Fruit fly (Drosophila melanogaster) whole organism, embryonic: Measurements from ENCODE around the gene CG14439.

Experiments used
- Atf3 ChIP-seq: fragments of 200-800 bp; sonication (Bioruptor generic); optimal IDR thresholded peaks from 3 replicates; lab custom pipeline; 2016; ENCODE audit warnings: missing biosample characterization, missing genetic modification characterization
- Bdp1 ChIP-seq: fragments of 200-800 bp; sonication (Bioruptor generic); optimal IDR thresholded peaks from 3 replicates; lab custom pipeline; 2016; ENCODE audit warnings: missing biosample characterization, missing genetic modification characterization
- CG11560 ChIP-seq: fragments of 200-800 bp; sonication (Bioruptor generic); IDR thresholded peaks from 3 replicates; pipeline ENCODE4 v1.3.6; 2022; ENCODE audit warnings: missing biosample characterization, missing genetic modification characterization
- CG12155 ChIP-seq: fragments of 200-800 bp; sonication (Bioruptor generic); optimal IDR thresholded peaks from 3 replicates; lab custom pipeline; 2016; ENCODE audit warnings: missing biosample characterization, missing genetic modification characterization
- CG1233 ChIP-seq: fragments of 200-800 bp; sonication (Bioruptor generic); optimal IDR thresholded peaks from 4 replicates; lab custom pipeline; 2018; ENCODE audit warnings: missing biosample characterization, mild to moderate bottlenecking, missing genetic modification characterization
- CG13287 ChIP-seq: fragments of 200-800 bp; sonication (Bioruptor generic); IDR thresholded peaks from 2 replicates; pipeline ENCODE4 v1.3.6; 2022; ENCODE audit warnings: missing biosample characterization, missing genetic modification characterization; ENCODE audit not compliant: partially characterized antibody
- CG13894 ChIP-seq: fragments of 200-800 bp; sonication (Bioruptor generic); optimal IDR thresholded peaks from 3 replicates; lab custom pipeline; 2018; ENCODE audit warnings: missing biosample characterization, mild to moderate bottlenecking, missing genetic modification characterization, moderate library complexity
- CG17361 ChIP-seq: fragments of 200-800 bp; sonication (Bioruptor generic); IDR thresholded peaks from 3 replicates; pipeline ENCODE4 v1.3.6; 2022; ENCODE audit warnings: missing biosample characterization, missing genetic modification characterization
- CG2678 ChIP-seq: fragments of 200-800 bp; sonication (Bioruptor generic); optimal IDR thresholded peaks from 3 replicates; lab custom pipeline; 2019; ENCODE audit warnings: missing biosample characterization, mild to moderate bottlenecking, missing genetic modification characterization, moderate library complexity
- CG32767 ChIP-seq: fragments of 200-800 bp; sonication (Bioruptor generic); IDR thresholded peaks from 2 replicates; pipeline ENCODE4 v1.3.6; 2022; ENCODE audit warnings: missing biosample characterization, missing genetic modification characterization
- CG34224 ChIP-seq: fragments of 200-800 bp; sonication (Bioruptor generic); IDR thresholded peaks from 3 replicates; pipeline ENCODE4 v1.3.6; 2022; ENCODE audit warnings: missing biosample characterization, missing genetic modification characterization; ENCODE audit not compliant: partially characterized antibody
- CG6254 ChIP-seq: fragments of 200-800 bp; sonication (Bioruptor generic); optimal IDR thresholded peaks from 3 replicates; lab custom pipeline; 2017; ENCODE audit warnings: mild to moderate bottlenecking, missing biosample characterization, missing genetic modification reagents, missing genetic modification characterization
- CG6654 ChIP-seq: fragments of 200-800 bp; sonication (Bioruptor generic); optimal IDR thresholded peaks from 2 replicates; lab custom pipeline; 2017; ENCODE audit warnings: missing biosample characterization, mild to moderate bottlenecking, missing genetic modification characterization
- CG6683 ChIP-seq: fragments of 200-800 bp; sonication (Bioruptor generic); optimal IDR thresholded peaks from 2 replicates; lab custom pipeline; 2017; ENCODE audit warnings: missing biosample characterization, mild to moderate bottlenecking, missing genetic modification characterization, missing genetic modification reagents
- CG7556 ChIP-seq: fragments of 200-800 bp; sonication (Bioruptor generic); optimal IDR thresholded peaks from 2 replicates; lab custom pipeline; 2017; ENCODE audit warnings: missing biosample characterization, mild to moderate bottlenecking, missing genetic modification characterization
- CG8944 ChIP-seq: fragments of 200-800 bp; sonication (Bioruptor generic); optimal IDR thresholded peaks from 3 replicates; lab custom pipeline; 2016; ENCODE audit warnings: missing biosample characterization, missing genetic modification characterization
- CG9797 ChIP-seq: fragments of 200-800 bp; sonication (Bioruptor generic); optimal IDR thresholded peaks from 3 replicates; lab custom pipeline; 2018; ENCODE audit warnings: missing biosample characterization, mild to moderate bottlenecking, missing genetic modification characterization
- CTCF ChIP-seq: fragments of 200-800 bp; sonication (Bioruptor generic); optimal IDR thresholded peaks from 2 replicates; lab custom pipeline; 2017; ENCODE audit warnings: missing biosample characterization, mild to moderate bottlenecking, missing genetic modification characterization, moderate library complexity
- Dfd ChIP-seq, 2 experiments: fragments of >200 bp; optimal IDR thresholded peaks; 2 replicates each; lab custom pipeline; 2017; ENCODE audit warnings: missing biosample characterization in 2 of 2, missing genetic modification characterization in 2 of 2
- Dip3 ChIP-seq: fragments of 200-800 bp; sonication (Bioruptor generic); optimal IDR thresholded peaks from 3 replicates; lab custom pipeline; 2016; ENCODE audit warnings: missing biosample characterization, missing genetic modification characterization
- Dp ChIP-seq: fragments of 200-800 bp; sonication (Bioruptor generic); optimal IDR thresholded peaks from 2 replicates; lab custom pipeline; 2018; ENCODE audit warnings: missing biosample characterization, mild to moderate bottlenecking, missing genetic modification characterization, moderate library complexity
- Fer1 ChIP-seq: fragments of 200-800 bp; sonication (Bioruptor generic); optimal IDR thresholded peaks from 2 replicates; lab custom pipeline; 2017; ENCODE audit warnings: missing biosample characterization, mild to moderate bottlenecking, missing genetic modification characterization
- HLH3B ChIP-seq: fragments of 200-800 bp; sonication (Bioruptor generic); IDR thresholded peaks from 2 replicates; pipeline ENCODE4 v1.3.6; 2022; ENCODE audit warnings: missing biosample characterization, missing genetic modification characterization
- Hmr ChIP-seq: fragments of 200-800 bp; sonication (Bioruptor generic); optimal IDR thresholded peaks from 3 replicates; lab custom pipeline; 2017; ENCODE audit warnings: mild to moderate bottlenecking, missing biosample characterization, missing genetic modification reagents, missing genetic modification characterization
- Hr78 ChIP-seq, 2 experiments: fragments of 200-800 bp in 1 of 2; fragments of >200 bp in 1 of 2; sonication (Bioruptor generic) in 1 of 2; optimal IDR thresholded peaks; 2 replicates each; lab custom pipeline; 2017 to 2019; ENCODE audit warnings: missing biosample characterization in 2 of 2, missing genetic modification characterization in 2 of 2, mild to moderate bottlenecking in 1 of 2, moderate library complexity in 1 of 2
- Max ChIP-seq: fragments of 200-800 bp; sonication (Bioruptor generic); optimal IDR thresholded peaks from 2 replicates; lab custom pipeline; 2016; ENCODE audit warnings: missing biosample characterization, mild to moderate bottlenecking, missing genetic modification characterization
- Oaz ChIP-seq: fragments of 200-800 bp; sonication (Bioruptor generic); IDR thresholded peaks from 2 replicates; pipeline ENCODE4 v1.3.6; 2022; ENCODE audit warnings: missing biosample characterization, missing genetic modification characterization
- Optix ChIP-seq: fragments of 200-800 bp; sonication (Bioruptor generic); IDR thresholded peaks from 3 replicates; pipeline ENCODE4 v1.3.6; 2022; ENCODE audit warnings: missing biosample characterization, missing genetic modification characterization
- Pdp1 ChIP-seq, 2 experiments: fragments of 200-800 bp; sonication (Bioruptor generic); optimal IDR thresholded peaks; 3 replicates each; lab custom pipeline; 2016; ENCODE audit warnings: missing biosample characterization in 2 of 2, missing genetic modification characterization in 2 of 2, mild to moderate bottlenecking in 1 of 2, moderate library complexity in 1 of 2
- Poxn ChIP-seq: fragments of 200-800 bp; sonication (Bioruptor generic); IDR thresholded peaks from 2 replicates; pipeline ENCODE4 v1.3.6; 2022; ENCODE audit warnings: missing biosample characterization, missing genetic modification characterization
- Xrp1 ChIP-seq: fragments of 200-800 bp; sonication (Bioruptor generic); IDR thresholded peaks from 2 replicates; pipeline ENCODE4 v1.3.6; 2022; ENCODE audit warnings: missing biosample characterization, missing genetic modification characterization
- disco-r ChIP-seq: fragments of 200-800 bp; sonication (Bioruptor generic); optimal IDR thresholded peaks from 2 replicates; lab custom pipeline; 2016; ENCODE audit warnings: missing biosample characterization, missing genetic modification characterization
- dmrt99B ChIP-seq: fragments of 200-800 bp; sonication (Bioruptor generic); optimal IDR thresholded peaks from 2 replicates; lab custom pipeline; 2018; ENCODE audit warnings: missing biosample characterization, mild to moderate bottlenecking, missing genetic modification characterization, moderate library complexity
- fd64A ChIP-seq: fragments of 200-800 bp; sonication (Bioruptor generic); optimal IDR thresholded peaks from 3 replicates; lab custom pipeline; 2018; ENCODE audit warnings: missing biosample characterization, mild to moderate bottlenecking, missing genetic modification characterization
- gfzf ChIP-seq: fragments of 200-800 bp; sonication (Bioruptor generic); optimal IDR thresholded peaks from 2 replicates; lab custom pipeline; 2016; ENCODE audit warnings: missing biosample characterization, mild to moderate bottlenecking, missing genetic modification characterization, moderate library complexity
- kay ChIP-seq: fragments of 200-800 bp; sonication (Bioruptor generic); optimal IDR thresholded peaks from 2 replicates; lab custom pipeline; 2016; ENCODE audit warnings: missing biosample characterization, missing genetic modification characterization
- lab ChIP-seq: fragments of 200-800 bp; sonication (Bioruptor generic); optimal IDR thresholded peaks from 3 replicates; lab custom pipeline; 2017; ENCODE audit warnings: missing biosample characterization, missing genetic modification characterization, mild to moderate bottlenecking, moderate library complexity, missing genetic modification reagents
- maf-S ChIP-seq: fragments of 200-800 bp; sonication (Bioruptor generic); optimal IDR thresholded peaks from 2 replicates; lab custom pipeline; 2016; ENCODE audit warnings: missing biosample characterization, missing genetic modification characterization
- mirr ChIP-seq: fragments of 200-800 bp; sonication (Bioruptor generic); optimal IDR thresholded peaks from 3 replicates; lab custom pipeline; 2018; ENCODE audit warnings: missing biosample characterization, mild to moderate bottlenecking, missing genetic modification characterization
- nau ChIP-seq: fragments of 200-800 bp; sonication (Bioruptor generic); optimal IDR thresholded peaks from 3 replicates; lab custom pipeline; 2017; ENCODE audit warnings: missing biosample characterization, mild to moderate bottlenecking, missing genetic modification characterization, missing genetic modification reagents
- nom ChIP-seq: fragments of 200-800 bp; sonication (Bioruptor generic); optimal IDR thresholded peaks from 2 replicates; lab custom pipeline; 2017; ENCODE audit warnings: missing biosample characterization, missing genetic modification characterization, mild to moderate bottlenecking, moderate library complexity, missing genetic modification reagents
- repo ChIP-seq: fragments of 200-800 bp; sonication (Bioruptor generic); optimal IDR thresholded peaks from 2 replicates; lab custom pipeline; 2016; ENCODE audit warnings: missing biosample characterization, missing genetic modification characterization
- slou ChIP-seq: fragments of 200-800 bp; sonication (Bioruptor generic); optimal IDR thresholded peaks from 3 replicates; lab custom pipeline; 2016; ENCODE audit warnings: missing biosample characterization, missing genetic modification characterization
- sr ChIP-seq: fragments of 200-800 bp; sonication (Bioruptor generic); IDR thresholded peaks from 3 replicates; pipeline ENCODE4 v1.3.6; 2022; ENCODE audit warnings: missing biosample characterization, missing genetic modification characterization
- tna ChIP-seq: fragments of 200-800 bp; sonication (Bioruptor generic); IDR thresholded peaks from 2 replicates; pipeline ENCODE4 v1.3.6; 2022; ENCODE audit warnings: missing biosample characterization, missing genetic modification characterization; ENCODE audit not compliant: partially characterized antibody
- unc-4 ChIP-seq: fragments of 200-800 bp; sonication (Bioruptor generic); IDR thresholded peaks from 2 replicates; pipeline ENCODE4 v1.3.6; 2022; ENCODE audit warnings: missing biosample characterization, missing genetic modification characterization; ENCODE audit not compliant: partially characterized antibody
- vfl ChIP-seq: fragments of 200-800 bp; sonication (Bioruptor generic); optimal IDR thresholded peaks from 2 replicates; lab custom pipeline; 2016; ENCODE audit warnings: missing biosample characterization, missing genetic modification characterization
- vnd ChIP-seq: fragments of 200-800 bp; sonication (Bioruptor generic); IDR thresholded peaks from 3 replicates; pipeline ENCODE4 v1.3.6; 2022; ENCODE audit warnings: missing biosample characterization, missing genetic modification characterization; ENCODE audit not compliant: partially characterized antibody
- wor ChIP-seq: fragments of 200-800 bp; sonication (Bioruptor generic); IDR thresholded peaks from 2 replicates; pipeline ENCODE4 v1.3.6; 2022; ENCODE audit warnings: missing biosample characterization, missing genetic modification characterization
- zen ChIP-seq: fragments of 200-800 bp; sonication (Bioruptor generic); optimal IDR thresholded peaks from 3 replicates; lab custom pipeline; 2018; ENCODE audit warnings: missing biosample characterization, mild to moderate bottlenecking, missing genetic modification characterization, moderate library complexity

CG14439 gene

dm6 chrX:6698248-6698812 is 49.0 kb upstream of the CG14439 start, which contains the start of gene CG14440 (continued):
- no peak for TF ChIP-seq dmrt99B (tag; lab: Kevin White, UChicago)
- no peak for TF ChIP-seq wor (GFP tag; lab: Robert Waterston, UW)
- TF ChIP-seq Poxn: no peak
- peak; percentile 71 for TF ChIP-seq gfzf
- TF ChIP-seq CG6254 (GFP tag; lab: Kevin White, UChicago): no peak
- no peak for TF ChIP-seq kay (GFP tag; lab: Kevin White, UChicago)
- 0 out of 2 replicates have a peak, but pooled peaks have one; percentile 7 for TF ChIP-seq Xrp1 (GFP tag; lab: Robert Waterston, UW)
- TF ChIP-seq Oaz (GFP tag; lab: Robert Waterston, UW): no peak
- TF ChIP-seq Hr78 (GFP tag; optimal IDR thresholded peaks at IDR 0.05; lab: Kevin White, UChicago): no peak
- no peak for TF ChIP-seq CG11560 (tag; lab: Robert Waterston, UW)
- TF ChIP-seq CG32767 (GFP tag; lab: Robert Waterston, UW): no peak
- TF ChIP-seq CG12155 (GFP tag; lab: Kevin White, UChicago): peak; percentile 81
- no peak for TF ChIP-seq nau (GFP tag; lab: Kevin White, UChicago)
- TF ChIP-seq HLH3B (GFP tag; lab: Robert Waterston, UW): no peak
- TF ChIP-seq zen (tag; lab: Kevin White, UChicago): no peak
- no peak for TF ChIP-seq maf-S (GFP tag; lab: Kevin White, UChicago)
- no peak for TF ChIP-seq fd64A (GFP tag; lab: Kevin White, UChicago)
- TF ChIP-seq CG34224 (GFP tag; lab: Robert Waterston, UW): peak; percentile 40
- peak; percentile 39 for TF ChIP-seq mirr (GFP tag; lab: Kevin White, UChicago)
- no peak for TF ChIP-seq CG7556
- TF ChIP-seq Max: no peak
- peak; percentile 12; the same call in 1 of the 2 replicates for TF ChIP-seq CG13287
- TF ChIP-seq CG2678 (tag; lab: Kevin White, UChicago): peak; percentile 23
- TF ChIP-seq tna (GFP tag; lab: Robert Waterston, UW): 0 out of 2 replicates have a peak, but pooled peaks have one; percentile 27
- TF ChIP-seq nom (GFP tag; lab: Kevin White, UChicago): peak; percentile 33
- peak in 1 of 2 experiments; percentile 51 for TF ChIP-seq Pdp1 (GFP tag; optimal IDR thresholded peaks at IDR 0.05; lab: Kevin White, UChicago)
- no peak for TF ChIP-seq sr
- TF ChIP-seq unc-4 (GFP tag; lab: Robert Waterston, UW): 0 out of 2 replicates have a peak, but pooled peaks have one; percentile 11
- no peak for TF ChIP-seq CG6683
- peak; percentile 39 for TF ChIP-seq Dp (GFP tag; lab: Kevin White, UChicago)
- no peak for TF ChIP-seq Dfd (GFP tag; optimal IDR thresholded peaks at IDR 0.05; lab: Kevin White, UChicago)
- no peak for TF ChIP-seq vnd (GFP tag; lab: Robert Waterston, UW)
- peak; percentile 41 for TF ChIP-seq Fer1
- TF ChIP-seq Atf3: no peak
- TF ChIP-seq CG6654: no peak
- no peak for TF ChIP-seq CG1233 (GFP tag; lab: Kevin White, UChicago)
- no peak for TF ChIP-seq repo (GFP tag; lab: Kevin White, UChicago)
- no peak for TF ChIP-seq lab (GFP tag; lab: Kevin White, UChicago)
- no peak for TF ChIP-seq Optix (GFP tag; lab: Robert Waterston, UW)
- no peak for TF ChIP-seq CG8944 (GFP tag; lab: Kevin White, UChicago)
- no peak for TF ChIP-seq disco-r (GFP tag; lab: Kevin White, UChicago)
- no peak for TF ChIP-seq CG17361 (GFP tag; lab: Robert Waterston, UW)
- no peak for TF ChIP-seq vfl (GFP tag; lab: Kevin White, UChicago)
- TF ChIP-seq CTCF: peak; percentile 81
- no peak for TF ChIP-seq slou
- TF ChIP-seq CG9797 (GFP tag; lab: Kevin White, UChicago): peak; percentile 35
- TF ChIP-seq CG13894 (tag; lab: Kevin White, UChicago): no peak
- TF ChIP-seq Dip3 (GFP tag; lab: Kevin White, UChicago): no peak
- TF ChIP-seq Bdp1 (GFP tag; lab: Kevin White, UChicago): no peak
- TF ChIP-seq Hmr (GFP tag; lab: Kevin White, UChicago): peak; percentile 18
